Worm (Caenorhabditis elegans): ENCODE results near the gene fbxb-71.

The fbxb-71 gene

DNA sequence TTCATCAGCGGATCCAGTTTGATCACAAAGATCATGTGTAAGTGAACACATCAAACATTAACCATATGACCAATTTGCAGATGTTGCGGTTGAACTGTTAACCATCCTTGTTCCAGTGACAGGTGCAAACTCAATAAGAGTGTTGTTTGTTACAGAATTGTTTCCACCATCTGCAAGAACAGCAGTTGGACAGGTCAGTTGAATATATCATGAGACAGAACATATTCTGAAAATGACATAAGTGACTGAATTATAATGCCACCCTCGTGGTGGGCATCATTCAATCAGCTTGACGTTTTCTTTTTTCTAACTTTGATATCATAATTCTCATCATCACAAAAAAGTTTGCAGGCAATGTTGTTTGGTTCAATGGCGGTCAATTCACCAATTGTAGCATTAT, 37.9 kb downstream of the fbxb-71 start:
- TF ChIP-seq lin-15B (tag; optimal IDR thresholded peaks at IDR 0.05) (no peak), fkh-2 (tag; optimal IDR thresholded peaks at IDR 0.05) (no peak), zag-1 (tag; optimal IDR thresholded peaks at IDR 0.05) (no peak), skn-1 (tag; optimal IDR thresholded peaks at IDR 0.05) (no peak), nhr-77 (tag; optimal IDR thresholded peaks at IDR 0.05) (no peak), snpc-4 (tag; optimal IDR thresholded peaks at IDR 0.05) (no peak), ceh-9 (tag; optimal IDR thresholded peaks at IDR 0.05) (no peak), pha-4 (tag; optimal IDR thresholded peaks at IDR 0.05) (no peak), ceh-28 (tag; optimal IDR thresholded peaks at IDR 0.05) (no peak), nhr-12 (tag; optimal IDR thresholded peaks at IDR 0.05) (no peak), R02D3.7 (tag; optimal IDR thresholded peaks at IDR 0.05) (no peak), lin-39 (tag; optimal IDR thresholded peaks at IDR 0.05) (no peak)

DNA sequence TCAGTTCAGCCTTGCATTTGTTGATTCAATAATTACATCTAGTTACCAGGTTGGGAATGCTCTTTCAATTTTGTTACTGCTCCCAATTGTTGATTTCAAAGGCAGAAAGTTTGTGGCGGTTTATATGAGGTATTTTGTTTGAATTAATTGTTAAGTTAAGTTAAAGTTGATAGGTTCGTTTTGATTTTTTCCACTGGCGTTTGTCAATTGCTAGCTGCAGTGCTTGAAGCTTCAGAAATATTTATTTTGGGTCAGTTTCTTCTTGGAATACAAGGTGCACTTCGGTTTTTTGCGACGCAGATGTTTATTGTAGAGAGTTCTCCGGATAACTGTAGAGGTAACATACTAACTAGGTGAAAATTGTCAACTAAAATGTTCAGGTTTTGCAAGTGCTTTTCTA, 39.1 kb downstream of the fbxb-71 start, which contains the start of gene F11D5.5:
Gene F11D5.5 (plus strand): TSS at position 301 of the 400 bp plus-strand sequence.
- TF ChIP-seq elt-2 (tag; optimal IDR thresholded peaks at IDR 0.05) (no peak), nhr-23 (tag; optimal IDR thresholded peaks at IDR 0.05) (no peak), nhr-76 (tag; optimal IDR thresholded peaks at IDR 0.05) (no peak), lin-15B (tag; optimal IDR thresholded peaks at IDR 0.05) (no peak), egl-5 (tag; optimal IDR thresholded peaks at IDR 0.05) (no peak)

DNA sequence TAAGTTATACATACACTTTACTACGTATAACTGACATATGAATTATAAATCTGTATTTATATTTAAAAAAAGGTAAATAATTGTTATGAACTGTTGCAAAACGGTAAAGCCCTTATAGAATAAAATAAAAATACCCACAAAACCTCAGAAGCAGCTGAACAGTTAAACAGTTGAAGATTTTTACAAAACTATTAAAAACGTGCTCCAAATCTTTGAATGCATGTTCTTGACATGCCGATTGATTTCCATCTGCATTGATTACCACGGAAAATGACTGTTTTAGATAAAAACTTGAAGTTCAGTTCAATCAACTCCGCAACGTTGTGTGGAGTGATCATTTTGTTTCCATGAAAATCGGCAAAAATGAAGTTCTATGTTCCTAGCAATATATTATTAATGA, 41.4 kb downstream of the fbxb-71 start, which contains the start of gene F11D5.7:
Gene F11D5.7 (plus strand): TSS at position 301 of the 400 bp plus-strand sequence.
- no peak for TF ChIP-seq pha-4 (tag; optimal IDR thresholded peaks at IDR 0.05)
- no peak for TF ChIP-seq nhr-23 (tag; optimal IDR thresholded peaks at IDR 0.05)
- no peak for TF ChIP-seq skn-1 (tag; optimal IDR thresholded peaks at IDR 0.05)
- no peak for TF ChIP-seq ceh-9 (tag; optimal IDR thresholded peaks at IDR 0.05)
- no peak for TF ChIP-seq nhr-237 (tag; optimal IDR thresholded peaks at IDR 0.05)
- no peak for TF ChIP-seq elt-3 (tag; optimal IDR thresholded peaks at IDR 0.05)

DNA sequence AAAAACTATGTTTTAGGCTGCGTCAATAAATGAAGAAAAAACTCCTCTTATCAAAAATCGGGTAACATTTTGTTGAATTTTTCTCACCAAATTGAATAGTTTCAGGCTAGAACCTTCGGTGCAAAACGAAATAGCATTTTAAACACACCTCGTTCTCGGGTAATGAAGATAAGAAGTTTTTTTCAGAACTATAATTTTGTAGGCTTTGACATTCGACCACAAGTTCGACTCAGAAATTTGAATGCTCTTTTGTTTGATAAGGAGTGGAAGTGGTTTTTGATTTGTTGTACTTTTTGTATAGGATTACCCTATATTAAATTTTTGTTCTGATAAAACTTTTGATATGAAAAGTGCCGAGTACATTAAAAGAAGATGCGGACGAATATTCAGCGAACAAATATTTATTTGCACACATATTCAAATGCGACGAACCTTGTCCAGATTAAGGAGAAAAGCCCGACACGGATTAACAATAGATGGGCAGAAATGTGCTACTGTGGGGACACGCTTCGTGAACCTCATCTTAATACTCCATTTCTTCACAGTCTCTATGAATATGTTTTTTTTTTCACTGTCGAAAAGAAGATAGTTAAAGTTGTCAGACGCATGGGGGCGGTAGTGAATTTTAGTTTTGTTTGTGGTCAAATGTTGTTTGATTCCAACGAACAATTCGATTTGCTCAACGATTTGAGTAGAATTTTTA, 44.0 kb downstream of the fbxb-71 start:
- TF ChIP-seq mml-1 (tag; optimal IDR thresholded peaks at IDR 0.05) (no peak), pqm-1 (tag; optimal IDR thresholded peaks at IDR 0.05) (peak; percentile 93), ceh-28 (tag; optimal IDR thresholded peaks at IDR 0.05) (no peak), elt-2 (tag; optimal IDR thresholded peaks at IDR 0.05) (peak; percentile 90), nhr-76 (tag; optimal IDR thresholded peaks at IDR 0.05) (peak; percentile 28), elt-1 (tag; optimal IDR thresholded peaks at IDR 0.05) (no peak), nhr-28 (tag; optimal IDR thresholded peaks at IDR 0.05) (no peak), hmg-11 (tag; optimal IDR thresholded peaks at IDR 0.05) (no peak), ztf-4 (tag; optimal IDR thresholded peaks at IDR 0.05) (no peak), fkh-10 (GFP tag; optimal IDR thresholded peaks at IDR 0.05) (no peak), jun-1 (tag; optimal IDR thresholded peaks at IDR 0.05) (no peak), R02D3.7 (tag; optimal IDR thresholded peaks at IDR 0.05) (no peak), pha-4 (tag; optimal IDR thresholded peaks at IDR 0.05) (peak; percentile 45)

DNA sequence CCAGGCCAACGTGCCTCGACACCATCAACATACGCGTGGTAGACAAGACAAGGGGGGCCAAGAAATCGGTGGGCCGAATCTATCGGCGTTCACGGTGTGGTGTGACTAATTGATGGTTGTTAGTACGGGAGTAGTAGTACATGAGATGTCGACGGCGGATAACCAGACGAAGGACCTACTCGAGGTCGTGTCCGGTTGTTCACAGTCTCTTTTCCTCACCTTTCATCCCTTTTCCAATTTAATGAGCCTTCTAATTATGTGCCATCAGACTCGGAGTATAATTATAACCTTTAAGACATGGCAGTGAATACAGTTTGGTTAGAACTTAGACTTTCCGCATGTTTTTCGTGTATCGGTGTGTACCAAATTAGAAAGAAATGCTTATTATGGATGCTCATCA, 48.0 kb downstream of the fbxb-71 start:
- TF ChIP-seq R02D3.7 (tag; optimal IDR thresholded peaks at IDR 0.05), result no peak
- TF ChIP-seq lsy-12 (tag; optimal IDR thresholded peaks at IDR 0.05), result no peak
- TF ChIP-seq daf-12 (tag; optimal IDR thresholded peaks at IDR 0.05), result no peak
- no peak for TF ChIP-seq elt-2 (tag; optimal IDR thresholded peaks at IDR 0.05)
- TF ChIP-seq tbx-2 (tag; optimal IDR thresholded peaks at IDR 0.05), result no peak
- TF ChIP-seq hmg-11 (tag; optimal IDR thresholded peaks at IDR 0.05), result no peak
- no peak for TF ChIP-seq elt-3 (tag; optimal IDR thresholded peaks at IDR 0.05)
- no peak for TF ChIP-seq ZK546.5 (tag; optimal IDR thresholded peaks at IDR 0.05)
- no peak for TF ChIP-seq nhr-12 (tag; optimal IDR thresholded peaks at IDR 0.05)
- no peak for TF ChIP-seq pha-4 (tag; optimal IDR thresholded peaks at IDR 0.05)
- TF ChIP-seq lin-15B (tag; optimal IDR thresholded peaks at IDR 0.05), result no peak
- no peak for TF ChIP-seq ztf-4 (tag; optimal IDR thresholded peaks at IDR 0.05)
- TF ChIP-seq sea-2 (GFP tag; optimal IDR thresholded peaks at IDR 0.05), result no peak
- no peak for TF ChIP-seq nhr-23 (tag; optimal IDR thresholded peaks at IDR 0.05)
- TF ChIP-seq ama-1 (optimal IDR thresholded peaks at IDR 0.05), result no peak
- TF ChIP-seq mdl-1 (tag; optimal IDR thresholded peaks at IDR 0.05), result no peak
- no peak for TF ChIP-seq ceh-9 (tag; optimal IDR thresholded peaks at IDR 0.05)
- no peak for TF ChIP-seq nhr-25 (tag; optimal IDR thresholded peaks at IDR 0.05)
- TF ChIP-seq ztf-11 (tag; optimal IDR thresholded peaks at IDR 0.05), result no peak
